Worm (Caenorhabditis elegans): Measurements from ENCODE around the gene ncx-6.
A peak's percentile ranks its signal among the peaks of the same experiment; 100 is the strongest.

DNA sequence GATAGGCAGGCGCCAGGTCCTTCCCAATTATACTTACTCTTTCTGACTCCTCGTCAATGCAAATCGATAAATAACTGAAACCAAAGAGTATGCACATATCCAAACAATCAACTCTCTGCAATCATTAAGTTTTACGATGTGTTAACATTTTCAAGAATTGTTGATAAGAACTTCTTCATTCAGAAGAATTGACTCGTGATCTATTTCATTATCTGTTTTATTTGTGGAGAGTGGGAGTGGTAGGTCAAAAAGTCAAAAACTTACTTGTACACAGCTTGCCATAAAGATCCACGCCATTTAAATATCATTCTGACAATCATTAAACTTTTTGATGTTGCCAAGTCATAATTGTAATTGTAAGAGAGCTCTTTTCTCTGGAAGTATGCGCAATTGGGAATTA, 24.4 kb downstream of the ncx-6 start:
- TF ChIP-seq lin-11 (tag; optimal IDR thresholded peaks at IDR 0.05) (no peak), gmeb-1 (tag; optimal IDR thresholded peaks at IDR 0.05) (peak; percentile 10), ama-1 (optimal IDR thresholded peaks at IDR 0.05) (no peak), zag-1 (tag; optimal IDR thresholded peaks at IDR 0.05) (no peak)
